Worm (Caenorhabditis elegans) whole organism, L4/young adult: Measurements from ENCODE around the gene K06A9.3.

Experiments
- W03F9.2 ChIP-seq: fragments of 150-350 bp; optimal IDR thresholded peaks from 2 replicates; lab custom pipeline; 2014; ENCODE audit warnings: missing biosample characterization, missing genetic modification characterization
- dao-5 ChIP-seq: sonication (generic microtip); optimal IDR thresholded peaks from 2 replicates; lab custom pipeline; 2016; ENCODE audit warnings: missing genotype, missing genetic modification characterization, moderate library complexity, missing compliant biosample characterization

- TF ChIP-seq W03F9.2 (no peak), dao-5 (tag; lab: Kevin White, UChicago) (no peak)
These were observed 48.8 kb upstream of the K06A9.3 start for ce11 chrX:1583980-1584379.
